Worm (Caenorhabditis elegans) whole organism, young adult: ENCODE results near the gene srh-89.

ENCODE experiments used
- B0035.1 ChIP-seq: sonication (generic microtip); optimal IDR thresholded peaks from 2 replicates; lab custom pipeline; 2016; ENCODE audit warnings: missing genetic modification characterization, mild to moderate bottlenecking, missing compliant biosample characterization, missing genotype, missing genetic modification reagents
- F52B5.7 ChIP-seq: sonication (generic microtip); optimal IDR thresholded peaks from 2 replicates; lab custom pipeline; 2016; ENCODE audit warnings: mild to moderate bottlenecking, missing genetic modification characterization, missing compliant biosample characterization
- ama-1 ChIP-seq, 3 experiments: fragments of 150-350 bp in 1 of 3; sonication (generic microtip) in 2 of 3; optimal IDR thresholded peaks; 2 replicates each; lab custom pipeline; 2014 to 2018; ENCODE audit warnings: missing biosample characterization in 2 of 3, missing genetic modification characterization in 2 of 3, missing genetic modification reagents in 2 of 3
- ets-4 ChIP-seq: fragments of 200-800 bp; sonication (Bioruptor generic); optimal IDR thresholded peaks from 2 replicates; lab custom pipeline; 2018; ENCODE audit warnings: mild to moderate bottlenecking, missing genetic modification characterization, missing compliant biosample characterization
- him-1 ChIP-seq: sonication (generic microtip); optimal IDR thresholded peaks from 2 replicates; lab custom pipeline; 2016; ENCODE audit warnings: missing genotype, missing genetic modification reagents, missing genetic modification characterization, missing compliant biosample characterization
- hmg-20 ChIP-seq: fragments of 200-800 bp; sonication (Bioruptor generic); IDR thresholded peaks from 2 replicates; pipeline ENCODE4 v1.3.6; 2022; ENCODE audit warnings: missing genetic modification reagents, missing genetic modification characterization, missing compliant biosample characterization

DNA sequence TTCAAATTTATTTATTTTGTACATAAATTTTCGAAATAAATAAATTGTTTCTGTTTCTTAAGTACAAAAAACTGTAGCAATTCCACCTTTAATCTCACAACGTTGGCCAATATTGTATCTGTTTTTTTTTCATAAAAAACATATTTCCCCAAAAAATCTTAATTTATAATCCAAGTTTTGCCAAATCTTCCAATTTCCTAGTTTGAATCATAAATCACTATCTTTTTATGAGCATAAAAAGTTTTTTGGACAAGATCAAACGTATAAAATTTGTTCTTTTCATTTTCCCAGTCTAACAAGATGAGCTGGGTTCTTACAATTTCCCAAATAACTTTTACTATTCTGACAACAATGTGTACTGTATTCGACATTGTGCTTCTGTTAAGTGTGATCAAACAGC lies 44.4 kb downstream of the srh-89 start, which contains the start of gene srxa-4:
- TF ChIP-seq F52B5.7 (tag; lab: Kevin White, UChicago) (no peak), ama-1 (optimal IDR thresholded peaks at IDR 0.05; lab: Kevin White, UChicago) (no peak), ama-1 (GFP tag; optimal IDR thresholded peaks at IDR 0.05; lab: Kevin White, UChicago) (no peak), B0035.1 (tag; lab: Kevin White, UChicago) (no peak), hmg-20 (GFP tag; lab: Robert Waterston, UW) (no peak), him-1 (tag; lab: Kevin White, UChicago) (no peak), ets-4 (GFP tag; lab: Kevin White, UChicago) (no peak)
